Worm (Caenorhabditis elegans) whole organism, young adult: ENCODE measurements around the gene chil-27.

ENCODE experiments used
- B0019.2 ChIP-seq: fragments of 200-800 bp; sonication (Bioruptor generic); conservative IDR thresholded peaks from 2 replicates; pipeline ENCODE4 v1.3.6; 2022; ENCODE audit warnings: missing genetic modification reagents, missing genetic modification characterization, missing compliant biosample characterization
- C06A6.2 ChIP-seq: fragments of 200-800 bp; sonication (Bioruptor generic); conservative IDR thresholded peaks from 2 replicates; pipeline ENCODE4 v1.3.6; 2022; ENCODE audit warnings: missing genetic modification characterization, missing compliant biosample characterization
- F22D6.2 ChIP-seq: sonication (generic microtip); optimal IDR thresholded peaks from 2 replicates; lab custom pipeline; 2016; ENCODE audit warnings: mild to moderate bottlenecking, missing genetic modification characterization, missing compliant biosample characterization
- F55B11.4 ChIP-seq: sonication (generic microtip); optimal IDR thresholded peaks from 2 replicates; lab custom pipeline; 2016; ENCODE audit warnings: missing compliant biosample characterization, missing genetic modification characterization, borderline replicate concordance; ENCODE audit not compliant: insufficient read depth
- K11D2.4 ChIP-seq: fragments of 200-800 bp; sonication (Bioruptor generic); IDR thresholded peaks from 2 replicates; pipeline ENCODE4 v1.3.6; 2022; ENCODE audit warnings: missing genetic modification reagents, missing genetic modification characterization, missing compliant biosample characterization
- Y53F4B.3 ChIP-seq: fragments of 200-800 bp; sonication (Bioruptor generic); IDR thresholded peaks from 2 replicates; pipeline ENCODE4 v1.3.6; 2022; ENCODE audit warnings: missing genetic modification reagents, missing genetic modification characterization, missing compliant biosample characterization
- Y67H2A.10 ChIP-seq: fragments of 200-800 bp; sonication (Bioruptor generic); conservative IDR thresholded peaks from 2 replicates; pipeline ENCODE4 v1.3.6; 2022; ENCODE audit warnings: missing genetic modification reagents, missing genetic modification characterization, missing compliant biosample characterization
- ZK185.1 ChIP-seq: sonication (generic microtip); optimal IDR thresholded peaks from 2 replicates; lab custom pipeline; 2016; ENCODE audit warnings: mild to moderate bottlenecking, missing genetic modification characterization, missing compliant biosample characterization; ENCODE audit not compliant: poor library complexity, severe bottlenecking
- atf-7 ChIP-seq: sonication (generic microtip); optimal IDR thresholded peaks from 2 replicates; lab custom pipeline; 2017; ENCODE audit warnings: mild to moderate bottlenecking, missing genetic modification characterization, missing compliant biosample characterization
- athp-1 ChIP-seq: sonication (generic microtip); optimal IDR thresholded peaks from 2 replicates; lab custom pipeline; 2017; ENCODE audit warnings: mild to moderate bottlenecking, missing genetic modification characterization, missing compliant biosample characterization
- bed-2 ChIP-seq: fragments of 200-800 bp; sonication (Bioruptor generic); IDR thresholded peaks from 2 replicates; pipeline ENCODE4 v1.3.6; 2022; ENCODE audit warnings: missing genetic modification reagents, missing genetic modification characterization, missing compliant biosample characterization
- ccch-3 ChIP-seq: fragments of 200-800 bp; sonication (Bioruptor generic); optimal IDR thresholded peaks from 2 replicates; lab custom pipeline; 2018; ENCODE audit warnings: mild to moderate bottlenecking, missing genetic modification characterization, missing compliant biosample characterization
- cebp-1 ChIP-seq, 2 experiments: fragments of 200-800 bp in 1 of 2; sonication (Bioruptor generic) in 1 of 2; sonication (generic microtip) in 1 of 2; IDR thresholded peaks in 1 of 2; optimal IDR thresholded peaks in 1 of 2; 2 replicates each; pipeline versions ENCODE4 v1.3.6 to Lab custom; 2017 to 2022; ENCODE audit warnings: missing compliant biosample characterization in 2 of 2, missing genetic modification characterization in 2 of 2, mild to moderate bottlenecking in 1 of 2, missing genetic modification reagents in 1 of 2, moderate library complexity in 1 of 2
- ceh-27 ChIP-seq: fragments of 200-800 bp; sonication (Bioruptor generic); optimal IDR thresholded peaks from 2 replicates; lab custom pipeline; 2018; ENCODE audit warnings: mild to moderate bottlenecking, missing genetic modification characterization, moderate library complexity, missing compliant biosample characterization
- efl-1 ChIP-seq: fragments of 150-350 bp; optimal IDR thresholded peaks from 2 replicates; lab custom pipeline; 2014; ENCODE audit warnings: missing biosample characterization, missing genetic modification reagents, missing genetic modification characterization
- egrh-3 ChIP-seq: fragments of 200-800 bp; sonication (Bioruptor generic); IDR thresholded peaks from 2 replicates; pipeline ENCODE4 v1.3.6; 2022; ENCODE audit warnings: missing genetic modification reagents, missing genetic modification characterization, missing compliant biosample characterization
- ekl-4 ChIP-seq: fragments of 200-800 bp; sonication (Bioruptor generic); IDR thresholded peaks from 2 replicates; pipeline ENCODE4 v1.3.6; 2022; ENCODE audit warnings: missing genetic modification reagents, missing genetic modification characterization, missing compliant biosample characterization
- ets-4 ChIP-seq: fragments of 200-800 bp; sonication (Bioruptor generic); optimal IDR thresholded peaks from 2 replicates; lab custom pipeline; 2018; ENCODE audit warnings: mild to moderate bottlenecking, missing genetic modification characterization, missing compliant biosample characterization
- lin-40 ChIP-seq: sonication (generic microtip); optimal IDR thresholded peaks from 2 replicates; lab custom pipeline; 2016; ENCODE audit warnings: missing genetic modification characterization, mild to moderate bottlenecking, missing compliant biosample characterization, missing genotype, missing genetic modification reagents
- lir-1 ChIP-seq: fragments of 200-800 bp; sonication (Bioruptor generic); conservative IDR thresholded peaks from 2 replicates; pipeline ENCODE4 v1.3.6; 2022; ENCODE audit warnings: missing genetic modification reagents, missing genetic modification characterization, missing compliant biosample characterization
- mxl-1 ChIP-seq: sonication (generic microtip); optimal IDR thresholded peaks from 2 replicates; lab custom pipeline; 2016; ENCODE audit warnings: missing genetic modification characterization, missing compliant biosample characterization
- nfya-2 ChIP-seq: fragments of 200-800 bp; sonication (Bioruptor generic); IDR thresholded peaks from 2 replicates; pipeline ENCODE4 v1.3.6; 2022; ENCODE audit warnings: missing genetic modification reagents, missing genetic modification characterization, missing compliant biosample characterization
- nhr-120 ChIP-seq: fragments of 200-800 bp; sonication (Bioruptor generic); IDR thresholded peaks from 2 replicates; pipeline ENCODE4 v1.3.6; 2022; ENCODE audit warnings: missing genetic modification characterization, missing compliant biosample characterization
- nhr-27 ChIP-seq: fragments of 200-800 bp; sonication (Bioruptor generic); optimal IDR thresholded peaks from 2 replicates; lab custom pipeline; 2018; ENCODE audit warnings: mild to moderate bottlenecking, missing genetic modification characterization, moderate library complexity, missing compliant biosample characterization
- nhr-80 ChIP-seq: sonication (generic microtip); optimal IDR thresholded peaks from 2 replicates; lab custom pipeline; 2016; ENCODE audit warnings: missing genetic modification characterization, missing compliant biosample characterization
- repo-1 ChIP-seq: sonication (generic microtip); optimal IDR thresholded peaks from 2 replicates; lab custom pipeline; 2017; ENCODE audit warnings: mild to moderate bottlenecking, missing genetic modification characterization, missing compliant biosample characterization
- snpc-1.1 ChIP-seq: sonication (generic microtip); optimal IDR thresholded peaks from 2 replicates; lab custom pipeline; 2017; ENCODE audit warnings: missing genetic modification characterization, mild to moderate bottlenecking, missing compliant biosample characterization, antibody characterized with exemption, moderate library complexity, missing genotype, missing genetic modification reagents; ENCODE audit not compliant: insufficient read depth
- unc-62 ChIP-seq: fragments of 150-350 bp; optimal IDR thresholded peaks from 2 replicates; lab custom pipeline; 2014; ENCODE audit warnings: missing biosample characterization, missing genetic modification reagents, missing genetic modification characterization
- ztf-22 ChIP-seq: fragments of 200-800 bp; sonication (Bioruptor generic); optimal IDR thresholded peaks from 2 replicates; lab custom pipeline; 2018; ENCODE audit warnings: mild to moderate bottlenecking, missing genetic modification characterization, moderate library complexity, missing compliant biosample characterization
- ztf-26 ChIP-seq: sonication (generic microtip); optimal IDR thresholded peaks from 2 replicates; lab custom pipeline; 2017; ENCODE audit warnings: missing genetic modification characterization, missing compliant biosample characterization
- ztf-28 ChIP-seq: fragments of 200-800 bp; sonication (Bioruptor generic); IDR thresholded peaks from 2 replicates; pipeline ENCODE4 v1.3.6; 2022; ENCODE audit warnings: missing genetic modification reagents, missing genetic modification characterization, missing compliant biosample characterization

Gene chil-27

ce11 chrII:9470027-9470426 is 7.6 kb upstream of the chil-27 start, which contains the start of gene T19H5.6:
Gene T19H5.6, minus strand, starts transcription at chrII:9470221.
- TF ChIP-seq ztf-28 (GFP tag; lab: Robert Waterston, UW) (no peak), nhr-80 (tag; lab: Kevin White, UChicago) (no peak), F55B11.4 (tag; lab: Kevin White, UChicago) (no peak), C06A6.2 (GFP tag; lab: Robert Waterston, UW) (no peak), nhr-27 (no peak)
- TF ChIP-seq, all 124 proteins: peak for 0

ce11 chrII:9474367-9475105 is 3.1 kb upstream of the chil-27 start, which contains the start of the genes chil-25 and chil-26:
Gene chil-25, minus strand, starts transcription at chrII:9474467.
Gene chil-26, plus strand, starts transcription at chrII:9475055.
- TF ChIP-seq lir-1 (GFP tag; lab: Robert Waterston, UW) (no peak), snpc-1.1 (tag; lab: Kevin White, UChicago) (no peak), ZK185.1 (tag; lab: Kevin White, UChicago) (no peak), repo-1 (no peak), ets-4 (no peak)

ce11 chrII:9480006-9480405 is 2.3 kb downstream of the chil-27 start, which contains the start of gene T19H5.7:
Gene T19H5.7, minus strand, starts transcription at chrII:9480106.
- TF ChIP-seq Y67H2A.10 (no peak), unc-62 (GFP tag; lab: Kevin White, UChicago) (no peak), egrh-3 (GFP tag; lab: Robert Waterston, UW) (no peak), B0019.2 (GFP tag; lab: Robert Waterston, UW) (no peak), bed-2 (GFP tag; lab: Robert Waterston, UW) (no peak), ztf-22 (GFP tag; lab: Kevin White, UChicago) (no peak)
- TF ChIP-seq, all 124 proteins: peak for 0

ce11 chrII:9481427-9481826 is 3.8 kb downstream of the chil-27 start:
- TF ChIP-seq nhr-120, result no peak
- no peak for TF ChIP-seq ztf-28 (GFP tag; lab: Robert Waterston, UW)
- TF ChIP-seq athp-1 (tag; lab: Kevin White, UChicago), result no peak
- TF ChIP-seq mxl-1 (tag; lab: Kevin White, UChicago), result no peak
- no peak for TF ChIP-seq Y53F4B.3 (GFP tag; lab: Robert Waterston, UW)
- TF ChIP-seq cebp-1 (GFP tag; IDR thresholded peaks at IDR 0.05; lab: Robert Waterston, UW), result no peak
- no peak for TF ChIP-seq cebp-1 (tag; optimal IDR thresholded peaks at IDR 0.05; lab: Kevin White, UChicago)
- no peak for TF ChIP-seq nfya-2 (GFP tag; lab: Robert Waterston, UW)

- TF ChIP-seq lin-40 (tag; lab: Kevin White, UChicago), result no peak
- peak; percentile 16 for TF ChIP-seq nhr-80 (tag; lab: Kevin White, UChicago)
- TF ChIP-seq ccch-3 (GFP tag; lab: Kevin White, UChicago), result no peak
- TF ChIP-seq ztf-26 (tag; lab: Kevin White, UChicago), result no peak
- TF ChIP-seq atf-7, result peak; percentile 29
Measured at ce11 chrII:9482529-9482928, 4.9 kb downstream of the chil-27 start.

ce11 chrII:9483342-9483741 is 5.7 kb downstream of the chil-27 start:
- TF ChIP-seq ekl-4, result no peak
- no peak for TF ChIP-seq K11D2.4 (GFP tag; lab: Robert Waterston, UW)
- TF ChIP-seq ztf-22 (GFP tag; lab: Kevin White, UChicago), result no peak
- no peak for TF ChIP-seq F22D6.2 (tag; lab: Kevin White, UChicago)
- no peak for TF ChIP-seq ceh-27
- TF ChIP-seq efl-1 (GFP tag; lab: Kevin White, UChicago), result no peak
